Fruit fly (Drosophila melanogaster): ENCODE data around the gene CG12713.

The CG12713 gene

DNA sequence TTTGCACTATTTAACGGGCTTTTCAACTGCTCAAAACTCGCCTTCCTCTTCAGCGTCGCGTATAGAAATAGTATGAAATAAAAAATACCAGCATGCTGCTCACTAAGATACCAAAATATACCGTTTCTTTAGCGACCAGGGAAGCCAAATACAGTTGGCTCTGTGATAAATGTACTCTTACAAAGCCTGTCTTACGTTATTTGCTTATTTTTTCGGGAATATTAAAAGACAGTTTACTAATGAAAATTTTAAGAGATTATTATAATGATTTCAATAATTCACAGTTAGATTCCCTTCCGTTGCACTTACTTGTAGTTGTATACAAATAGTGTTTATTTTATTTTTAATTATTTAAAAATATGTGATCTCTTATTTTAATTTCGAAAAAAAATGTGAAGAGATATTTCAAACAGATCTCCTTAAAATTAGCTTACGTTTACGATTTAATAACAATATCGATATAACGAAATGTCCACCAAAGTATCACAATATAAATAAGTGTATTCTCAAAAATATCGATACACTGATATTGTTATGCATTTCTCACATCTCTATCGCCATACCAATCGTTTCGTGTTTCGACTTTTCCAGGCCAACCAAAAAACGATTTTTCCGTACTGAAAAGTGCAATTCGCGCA is 5.8 kb upstream of the CG12713 start, which contains the start of the genes DCP2 and dbo (continued):
- TF ChIP-seq CG13894 (tag; optimal IDR thresholded peaks at IDR 0.05) (peak; percentile 69), pzg (GFP tag; optimal IDR thresholded peaks at IDR 0.05) (peak; percentile 28), CG3726 (GFP tag; IDR thresholded peaks at IDR 0.05) (no peak), Fer2 (tag; optimal IDR thresholded peaks at IDR 0.05) (peak; percentile 74), CG15073 (GFP tag; optimal IDR thresholded peaks at IDR 0.05) (peak; percentile 0), CG14860 (GFP tag; IDR thresholded peaks at IDR 0.05; ENCODE audit: partially characterized antibody) (peak; percentile 80), exex (tag; optimal IDR thresholded peaks at IDR 0.05) (peak; percentile 42), Eip74EF (GFP tag; optimal IDR thresholded peaks at IDR 0.05) (no peak), CG6765 (GFP tag; optimal IDR thresholded peaks at IDR 0.05) (peak; percentile 46), Ptx1 (GFP tag; IDR thresholded peaks at IDR 0.05) (peak; percentile 62), CG2678 (tag; optimal IDR thresholded peaks at IDR 0.05) (peak; percentile 79), Hand (GFP tag; optimal IDR thresholded peaks at IDR 0.05) (no peak), Chrac-16 (GFP tag; optimal IDR thresholded peaks at IDR 0.05) (peak; percentile 64), gsb-n (tag; optimal IDR thresholded peaks at IDR 0.05) (peak; percentile 17), CG4854 (GFP tag; optimal IDR thresholded peaks at IDR 0.05) (peak; percentile 3), Sox100B (GFP tag; optimal IDR thresholded peaks at IDR 0.05) (peak; percentile 73), wdn (GFP tag; IDR thresholded peaks at IDR 0.05) (no peak), CG15269 (tag; optimal IDR thresholded peaks at IDR 0.05) (peak; percentile 80), zfh2 (GFP tag; optimal IDR thresholded peaks at IDR 0.05) (peak; percentile 74), aop (GFP tag; IDR thresholded peaks at IDR 0.05) (no peak), pb (GFP tag; optimal IDR thresholded peaks at IDR 0.05) (no peak), tio (GFP tag; optimal IDR thresholded peaks at IDR 0.05) (peak; percentile 63), crol (GFP tag; IDR thresholded peaks at IDR 0.05) (no peak), dmrt11E (tag; optimal IDR thresholded peaks at IDR 0.05) (peak; percentile 34), mam (GFP tag; optimal IDR thresholded peaks at IDR 0.05) (peak; percentile 53), Stat92E (GFP tag; optimal IDR thresholded peaks at IDR 0.05) (no peak), CG1529 (GFP tag; optimal IDR thresholded peaks at IDR 0.05) (peak; percentile 9), CG8944 (GFP tag; optimal IDR thresholded peaks at IDR 0.05) (peak; percentile 27), CG10979 (tag; optimal IDR thresholded peaks at IDR 0.05) (no peak), tll (GFP tag; optimal IDR thresholded peaks at IDR 0.05) (no peak), Camta (GFP tag; optimal IDR thresholded peaks at IDR 0.05) (no peak), tx (GFP tag; optimal IDR thresholded peaks at IDR 0.05) (peak; percentile 48), GATAe (GFP tag; conservative IDR thresholded peaks at IDR 0.05) (no peak), ac (GFP tag; optimal IDR thresholded peaks at IDR 0.05) (no peak), croc (GFP tag; conservative IDR thresholded peaks at IDR 0.05) (peak; percentile 47), jing (GFP tag; optimal IDR thresholded peaks at IDR 0.05) (no peak), chn (GFP tag; optimal IDR thresholded peaks at IDR 0.05) (peak; percentile 21), E2f1 (GFP tag; IDR thresholded peaks at IDR 0.05) (peak; percentile 74), lilli (GFP tag; optimal IDR thresholded peaks at IDR 0.05) (peak; percentile 69), CG6254 (GFP tag; optimal IDR thresholded peaks at IDR 0.05) (peak; percentile 22), CG17359 (tag; optimal IDR thresholded peaks at IDR 0.05) (peak; percentile 75), gsb (GFP tag; IDR thresholded peaks at IDR 0.05) (no peak), gro (GFP tag; optimal IDR thresholded peaks at IDR 0.05) (no peak), CG6654 (GFP tag; optimal IDR thresholded peaks at IDR 0.05) (no peak), insv (GFP tag; optimal IDR thresholded peaks at IDR 0.05) (peak in 1 of 2 experiments; percentile 26), Meics (GFP tag; optimal IDR thresholded peaks at IDR 0.05) (peak; percentile 73), CG18599 (GFP tag; optimal IDR thresholded peaks at IDR 0.05) (peak; percentile 64), CG11456 (GFP tag; IDR thresholded peaks at IDR 0.05) (peak; percentile 84; the same call in 2 of the 3 replicates), bcd (GFP tag; optimal IDR thresholded peaks at IDR 0.05) (peak; percentile 62)

All from whole organism, embryonic.